Worm (Caenorhabditis elegans) whole organism, L1 larva: ENCODE measurements around the gene C10E2.2.

Source experiments
- F16B12.6 ChIP-seq: fragments of 150-350 bp; optimal IDR thresholded peaks from 2 replicates; lab custom pipeline; 2014; ENCODE audit warnings: missing biosample characterization, missing genetic modification characterization
- alr-1 ChIP-seq: fragments of 200-800 bp; sonication (Bioruptor generic); optimal IDR thresholded peaks from 2 replicates; lab custom pipeline; 2018; ENCODE audit warnings: borderline replicate concordance, mild to moderate bottlenecking, missing genetic modification characterization, missing compliant biosample characterization
- aly-2 ChIP-seq: fragments of 150-350 bp; optimal IDR thresholded peaks from 2 replicates; lab custom pipeline; 2014; ENCODE audit warnings: missing biosample characterization, missing genetic modification characterization
- ceh-63 ChIP-seq: fragments of 200-800 bp; sonication (Bioruptor generic); optimal IDR thresholded peaks from 2 replicates; lab custom pipeline; 2018; ENCODE audit warnings: mild to moderate bottlenecking, missing genetic modification characterization, missing compliant biosample characterization
- ceh-82 ChIP-seq, 3 experiments: fragments of 150-350 bp in 1 of 3; sonication (generic microtip) in 2 of 3; optimal IDR thresholded peaks; 2 replicates each; lab custom pipeline; 2014 to 2017; ENCODE audit warnings: missing biosample characterization in 3 of 3, missing genetic modification characterization in 3 of 3
- ceh-90 ChIP-seq: sonication (generic microtip); optimal IDR thresholded peaks from 2 replicates; lab custom pipeline; 2016; ENCODE audit warnings: missing genetic modification characterization, missing compliant biosample characterization
- dpl-1 ChIP-seq, 3 experiments: fragments of 150-350 bp in 2 of 3; sonication (generic microtip) in 1 of 3; optimal IDR thresholded peaks; 2 replicates each; lab custom pipeline; 2014 to 2017; ENCODE audit warnings: missing biosample characterization in 3 of 3, missing genetic modification characterization in 3 of 3, missing genetic modification reagents in 3 of 3
- efl-1 ChIP-seq, 4 experiments: fragments of 150-350 bp; optimal IDR thresholded peaks in 3 of 4; peaks in 1 of 4; 1 replicate in 1 of 4; 2 replicates in 3 of 4; lab custom pipeline; 2014; ENCODE audit warnings: missing biosample characterization in 2 of 4, missing genetic modification characterization in 2 of 4, missing genetic modification reagents in 2 of 4
- egl-27 ChIP-seq, 2 experiments: fragments of 150-350 bp in 1 of 2; sonication (generic microtip); optimal IDR thresholded peaks; 3 replicates each; lab custom pipeline; 2017 to 2018; ENCODE audit warnings: missing biosample characterization in 2 of 2, missing genetic modification characterization in 2 of 2, missing genetic modification reagents in 2 of 2
- elt-2 ChIP-seq: sonication (generic microtip); optimal IDR thresholded peaks from 2 replicates; lab custom pipeline; 2016; ENCODE audit warnings: missing genetic modification characterization, mild to moderate bottlenecking, inconsistent platforms, missing compliant biosample characterization, missing genetic modification reagents
- fkh-10 ChIP-seq: sonication (generic microtip); optimal IDR thresholded peaks from 2 replicates; lab custom pipeline; 2017; ENCODE audit warnings: missing biosample characterization, missing genetic modification reagents, missing genetic modification characterization
- fos-1 ChIP-seq: fragments of 150-350 bp; optimal IDR thresholded peaks from 2 replicates; lab custom pipeline; 2014; ENCODE audit warnings: missing biosample characterization, missing genetic modification characterization
- hlh-17 ChIP-seq: fragments of 200-800 bp; sonication (Bioruptor generic); optimal IDR thresholded peaks from 2 replicates; lab custom pipeline; 2018; ENCODE audit warnings: missing genetic modification characterization, mild to moderate bottlenecking, missing compliant biosample characterization, moderate library complexity, borderline replicate concordance
- hpl-2 ChIP-seq: fragments of 150-350 bp; optimal IDR thresholded peaks from 2 replicates; lab custom pipeline; 2014; ENCODE audit warnings: missing biosample characterization, missing genetic modification reagents, missing genetic modification characterization
- irx-1 ChIP-seq: sonication (generic microtip); optimal IDR thresholded peaks from 2 replicates; lab custom pipeline; 2016; ENCODE audit warnings: missing genetic modification characterization, missing compliant biosample characterization
- isw-1 ChIP-seq: fragments of 200-800 bp; sonication (Bioruptor generic); IDR thresholded peaks from 2 replicates; pipeline ENCODE4 v1.3.6; 2022; ENCODE audit warnings: missing genetic modification characterization, missing compliant biosample characterization
- jun-1 ChIP-seq: fragments of 150-350 bp; optimal IDR thresholded peaks from 2 replicates; lab custom pipeline; 2014; ENCODE audit warnings: missing biosample characterization, missing genetic modification reagents, missing genetic modification characterization
- lin-14 ChIP-seq: fragments of 200-800 bp; sonication (Bioruptor generic); optimal IDR thresholded peaks from 2 replicates; lab custom pipeline; 2018; ENCODE audit warnings: mild to moderate bottlenecking, missing genetic modification characterization, moderate library complexity, missing compliant biosample characterization
- lin-15B ChIP-seq: fragments of 150-350 bp; sonication (generic microtip); optimal IDR thresholded peaks from 3 replicates; lab custom pipeline; 2014; ENCODE audit warnings: missing biosample characterization, missing genetic modification characterization
- lin-35 ChIP-seq, 2 experiments: fragments of 150-350 bp; optimal IDR thresholded peaks; 2 replicates each; lab custom pipeline; 2014; ENCODE audit warnings: missing biosample characterization in 2 of 2, missing genetic modification characterization in 2 of 2, missing genetic modification reagents in 2 of 2
- lin-39 ChIP-seq: fragments of 150-350 bp; optimal IDR thresholded peaks from 2 replicates; lab custom pipeline; 2014; ENCODE audit warnings: missing biosample characterization, missing genetic modification reagents, missing genetic modification characterization
- lir-3 ChIP-seq: sonication (generic microtip); optimal IDR thresholded peaks from 2 replicates; lab custom pipeline; 2016; ENCODE audit warnings: mild to moderate bottlenecking, missing genetic modification characterization, moderate library complexity, missing compliant biosample characterization; ENCODE audit not compliant: poor library complexity
- lsy-2 ChIP-seq, 2 experiments: fragments of 150-350 bp; optimal IDR thresholded peaks; 2 replicates each; lab custom pipeline; 2014; ENCODE audit warnings: missing biosample characterization in 2 of 2, missing genetic modification characterization in 2 of 2
- mab-9 ChIP-seq: fragments of 200-800 bp; sonication (Bioruptor generic); IDR thresholded peaks from 2 replicates; pipeline ENCODE4 v1.3.6; 2022; ENCODE audit warnings: missing genetic modification reagents, missing genetic modification characterization, missing compliant biosample characterization
- mdl-1 ChIP-seq, 2 experiments: fragments of 150-350 bp; optimal IDR thresholded peaks; 2 replicates each; lab custom pipeline; 2014 to 2017; ENCODE audit warnings: missing biosample characterization in 2 of 2, missing genetic modification characterization in 2 of 2, inconsistent platforms in 1 of 2
- mef-2 ChIP-seq: fragments of 150-350 bp; optimal IDR thresholded peaks from 2 replicates; lab custom pipeline; 2014; ENCODE audit warnings: missing biosample characterization, missing genetic modification characterization
- nhr-11 ChIP-seq: fragments of 150-350 bp; optimal IDR thresholded peaks from 2 replicates; lab custom pipeline; 2014; ENCODE audit warnings: missing biosample characterization, missing genetic modification characterization
- nhr-12 ChIP-seq: sonication (generic microtip); optimal IDR thresholded peaks from 2 replicates; lab custom pipeline; 2017; ENCODE audit warnings: missing biosample characterization, missing genetic modification characterization
- nhr-19 ChIP-seq: fragments of 200-800 bp; sonication (Bioruptor generic); conservative IDR thresholded peaks from 2 replicates; pipeline ENCODE4 v1.3.6; 2022; ENCODE audit warnings: missing genetic modification characterization, missing compliant biosample characterization
- nhr-237 ChIP-seq: fragments of 150-350 bp; optimal IDR thresholded peaks from 2 replicates; lab custom pipeline; 2014; ENCODE audit warnings: missing biosample characterization, missing genetic modification characterization
- nhr-47 ChIP-seq: sonication (generic microtip); optimal IDR thresholded peaks from 2 replicates; lab custom pipeline; 2016; ENCODE audit warnings: mild to moderate bottlenecking, missing genetic modification characterization, moderate library complexity, missing compliant biosample characterization
- nhr-71 ChIP-seq: sonication (generic microtip); optimal IDR thresholded peaks from 2 replicates; lab custom pipeline; 2016; ENCODE audit warnings: mild to moderate bottlenecking, missing genetic modification characterization, moderate library complexity, missing compliant biosample characterization
- nhr-76 ChIP-seq: sonication (generic microtip); optimal IDR thresholded peaks from 2 replicates; lab custom pipeline; 2017; ENCODE audit warnings: missing biosample characterization, missing genetic modification characterization
- nhr-77 ChIP-seq: fragments of 150-350 bp; optimal IDR thresholded peaks from 2 replicates; lab custom pipeline; 2014; ENCODE audit warnings: missing biosample characterization, missing genetic modification characterization
- nhr-85 ChIP-seq: sonication (generic microtip); peaks from one replicate; lab custom pipeline; 2016; ENCODE audit warnings: missing genetic modification characterization, inconsistent platforms, missing compliant biosample characterization
- nhr-90 ChIP-seq: sonication (generic microtip); optimal IDR thresholded peaks from 2 replicates; lab custom pipeline; 2016; ENCODE audit warnings: mild to moderate bottlenecking, missing genetic modification characterization, missing compliant biosample characterization; ENCODE audit not compliant: poor library complexity
- pag-3 ChIP-seq: sonication (generic microtip); optimal IDR thresholded peaks from 2 replicates; lab custom pipeline; 2017; ENCODE audit warnings: missing genetic modification characterization, mild to moderate bottlenecking, missing compliant biosample characterization, antibody characterized with exemption, borderline replicate concordance; ENCODE audit not compliant: insufficient read depth
- pax-3 ChIP-seq: fragments of 200-800 bp; sonication (Bioruptor generic); optimal IDR thresholded peaks from 2 replicates; lab custom pipeline; 2018; ENCODE audit warnings: mild to moderate bottlenecking, missing genetic modification characterization, moderate library complexity, missing compliant biosample characterization
- pqm-1 ChIP-seq: sonication (generic microtip); optimal IDR thresholded peaks from 3 replicates; lab custom pipeline; 2017; ENCODE audit warnings: missing biosample characterization, missing genetic modification characterization
- rnt-1 ChIP-seq: sonication (generic microtip); optimal IDR thresholded peaks from 2 replicates; lab custom pipeline; 2016; ENCODE audit warnings: mild to moderate bottlenecking, missing genetic modification characterization, moderate library complexity, missing compliant biosample characterization
- snpc-4 ChIP-seq: fragments of 150-350 bp; optimal IDR thresholded peaks from 2 replicates; lab custom pipeline; 2014; ENCODE audit warnings: missing biosample characterization, missing genetic modification characterization
- snu-23 ChIP-seq: sonication (generic microtip); optimal IDR thresholded peaks from 2 replicates; lab custom pipeline; 2016; ENCODE audit warnings: missing genetic modification characterization, missing compliant biosample characterization
- sox-4 ChIP-seq: sonication (generic microtip); optimal IDR thresholded peaks from 2 replicates; lab custom pipeline; 2016; ENCODE audit warnings: missing genetic modification characterization, missing compliant biosample characterization
- sup-37 ChIP-seq: fragments of 200-800 bp; sonication (Bioruptor generic); optimal IDR thresholded peaks from 2 replicates; lab custom pipeline; 2018; ENCODE audit warnings: mild to moderate bottlenecking, missing genetic modification characterization, missing compliant biosample characterization
- tbx-2 ChIP-seq: sonication (generic microtip); optimal IDR thresholded peaks from 2 replicates; lab custom pipeline; 2016; ENCODE audit warnings: missing genetic modification characterization, missing compliant biosample characterization
- tlp-1 ChIP-seq: fragments of 150-350 bp; optimal IDR thresholded peaks from 2 replicates; lab custom pipeline; 2014; ENCODE audit warnings: missing biosample characterization, missing genetic modification characterization
- unc-130 ChIP-seq: fragments of 150-350 bp; optimal IDR thresholded peaks from 2 replicates; lab custom pipeline; 2017; ENCODE audit warnings: missing biosample characterization, missing genetic modification characterization, inconsistent platforms
- unc-62 ChIP-seq: fragments of 150-350 bp; optimal IDR thresholded peaks from 2 replicates; lab custom pipeline; 2014; ENCODE audit warnings: missing biosample characterization, missing genetic modification reagents, missing genetic modification characterization
- unc-86 ChIP-seq: sonication (generic microtip); optimal IDR thresholded peaks from 2 replicates; lab custom pipeline; 2016; ENCODE audit warnings: missing genetic modification characterization, missing compliant biosample characterization
- vab-15 ChIP-seq: sonication (generic microtip); optimal IDR thresholded peaks from 2 replicates; lab custom pipeline; 2017; ENCODE audit warnings: missing genotype, mild to moderate bottlenecking, missing genetic modification characterization, missing compliant biosample characterization
- zip-4 ChIP-seq: fragments of 200-800 bp; sonication (Bioruptor generic); optimal IDR thresholded peaks from 2 replicates; lab custom pipeline; 2018; ENCODE audit warnings: mild to moderate bottlenecking, missing genetic modification characterization, moderate library complexity, missing compliant biosample characterization
- ztf-4 ChIP-seq: fragments of 150-350 bp; optimal IDR thresholded peaks from 2 replicates; lab custom pipeline; 2014; ENCODE audit warnings: missing biosample characterization, missing genetic modification characterization

C10E2.2 gene

DNA sequence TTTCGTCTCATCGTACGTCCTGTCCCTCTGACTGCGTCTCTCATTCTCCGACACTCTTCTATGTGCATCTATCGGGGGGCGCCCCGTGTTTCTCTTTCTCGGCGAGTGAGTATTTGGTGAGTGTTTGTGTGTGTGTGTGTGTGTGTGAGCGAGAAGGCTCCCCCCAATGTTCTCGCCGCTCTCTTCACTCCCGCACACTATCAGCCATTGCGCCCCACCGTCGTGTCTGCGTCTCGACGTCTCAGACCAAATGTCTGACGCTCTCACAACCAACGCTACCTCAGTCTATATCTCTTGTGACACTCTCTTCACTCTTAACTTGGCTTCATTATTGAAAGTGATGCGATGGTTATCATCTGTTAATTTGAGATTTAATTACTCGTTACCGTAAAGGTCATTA, 18.2 kb upstream of the C10E2.2 start:
- TF ChIP-seq F16B12.6: no peak
- peak; percentile 86 to 91 for TF ChIP-seq egl-27 (tag; optimal IDR thresholded peaks at IDR 0.05; lab: Kevin White, UChicago)
- TF ChIP-seq pax-3 (tag; lab: Kevin White, UChicago): peak; percentile 75
- TF ChIP-seq nhr-19 (GFP tag; lab: Robert Waterston, UW): peak; percentile 89
- TF ChIP-seq lin-14 (GFP tag; lab: Kevin White, UChicago): peak; percentile 99
- TF ChIP-seq nhr-76 (tag; lab: Kevin White, UChicago): no peak
- TF ChIP-seq pag-3: no peak
- peak; percentile 67 for TF ChIP-seq nhr-11 (tag; lab: Kevin White, UChicago)
- no peak for TF ChIP-seq ceh-63 (GFP tag; lab: Kevin White, UChicago)
- TF ChIP-seq rnt-1 (tag; lab: Kevin White, UChicago): peak; percentile 88
- TF ChIP-seq ceh-90: no peak
- TF ChIP-seq nhr-71 (tag; lab: Kevin White, UChicago): peak; percentile 97
- peak; percentile 94 for TF ChIP-seq tbx-2 (tag; lab: Kevin White, UChicago)
- TF ChIP-seq fos-1 (tag; lab: Kevin White, UChicago): peak; percentile 69
- TF ChIP-seq dpl-1 (GFP tag; optimal IDR thresholded peaks at IDR 0.05; lab: Kevin White, UChicago): peak; percentile 29 to 47 (median 41)
- TF ChIP-seq hpl-2: peak; percentile 64
- TF ChIP-seq efl-1 (optimal IDR thresholded peaks at IDR 0.05; lab: Kevin White, UChicago): peak; percentile 56 to 84
- peak in 1 of 2 experiments; percentile 88 for TF ChIP-seq efl-1 (GFP tag; optimal IDR thresholded peaks at IDR 0.05 in 1 of 2; lab: Kevin White, UChicago)
- TF ChIP-seq unc-130 (tag; lab: Kevin White, UChicago): peak; percentile 96
- peak; percentile 62 for TF ChIP-seq aly-2
- TF ChIP-seq jun-1 (tag; lab: Kevin White, UChicago): peak; percentile 88
- TF ChIP-seq lir-3 (tag; lab: Kevin White, UChicago): peak; percentile 68
- TF ChIP-seq tlp-1 (tag; lab: Kevin White, UChicago): no peak
- TF ChIP-seq lsy-2 (tag; optimal IDR thresholded peaks at IDR 0.05; lab: Kevin White, UChicago): peak; percentile 69 to 89
- no peak for TF ChIP-seq alr-1 (tag; lab: Kevin White, UChicago)
- TF ChIP-seq unc-62 (GFP tag; lab: Kevin White, UChicago): no peak
- TF ChIP-seq pqm-1 (tag; lab: Kevin White, UChicago): no peak
- no peak for TF ChIP-seq lin-39 (tag; lab: Kevin White, UChicago)
- TF ChIP-seq nhr-47: peak; percentile 91
- peak; percentile 97 for TF ChIP-seq mef-2 (tag; lab: Kevin White, UChicago)
- no peak for TF ChIP-seq nhr-237 (tag; lab: Kevin White, UChicago)
- TF ChIP-seq lin-35 (GFP tag; optimal IDR thresholded peaks at IDR 0.05; lab: Kevin White, UChicago): peak; percentile 62 to 83
- TF ChIP-seq snu-23 (GFP tag; lab: Kevin White, UChicago): peak; percentile 92
- no peak for TF ChIP-seq lin-15B (tag; lab: Kevin White, UChicago)
- peak; percentile 83 for TF ChIP-seq nhr-90 (tag; lab: Kevin White, UChicago)
- peak; percentile 96 for TF ChIP-seq nhr-85 (tag; lab: Kevin White, UChicago)
- TF ChIP-seq elt-2 (tag; lab: Kevin White, UChicago): peak; percentile 86
- TF ChIP-seq vab-15 (tag; lab: Kevin White, UChicago): peak; percentile 56
- TF ChIP-seq mdl-1 (tag; optimal IDR thresholded peaks at IDR 0.05; lab: Kevin White, UChicago): peak; percentile 52 to 93
- peak; percentile 87 for TF ChIP-seq ztf-4 (tag; lab: Kevin White, UChicago)
- TF ChIP-seq irx-1 (tag; lab: Kevin White, UChicago): peak; percentile 79
- peak; percentile 76 for TF ChIP-seq snpc-4 (tag; lab: Kevin White, UChicago)
- TF ChIP-seq isw-1 (GFP tag; lab: Robert Waterston, UW): peak; percentile 78
- peak; percentile 49 for TF ChIP-seq zip-4 (GFP tag; lab: Kevin White, UChicago)
- peak; percentile 95 for TF ChIP-seq unc-86
- peak; percentile 56 for TF ChIP-seq sup-37 (GFP tag; lab: Kevin White, UChicago)
- peak; percentile 85 for TF ChIP-seq mab-9 (GFP tag; lab: Robert Waterston, UW)
- peak; percentile 93 for TF ChIP-seq nhr-77
- peak; percentile 62 for TF ChIP-seq sox-4
- TF ChIP-seq ceh-82 (tag; optimal IDR thresholded peaks at IDR 0.05; lab: Kevin White, UChicago): peak; percentile 80 to 93 (median 83)
- no peak for TF ChIP-seq nhr-12 (tag; lab: Kevin White, UChicago)
- peak; percentile 90 for TF ChIP-seq fkh-10
- no peak for TF ChIP-seq hlh-17 (GFP tag; lab: Kevin White, UChicago)
